Worm (Caenorhabditis elegans): ENCODE measurements around the gene asg-2.

DNA sequence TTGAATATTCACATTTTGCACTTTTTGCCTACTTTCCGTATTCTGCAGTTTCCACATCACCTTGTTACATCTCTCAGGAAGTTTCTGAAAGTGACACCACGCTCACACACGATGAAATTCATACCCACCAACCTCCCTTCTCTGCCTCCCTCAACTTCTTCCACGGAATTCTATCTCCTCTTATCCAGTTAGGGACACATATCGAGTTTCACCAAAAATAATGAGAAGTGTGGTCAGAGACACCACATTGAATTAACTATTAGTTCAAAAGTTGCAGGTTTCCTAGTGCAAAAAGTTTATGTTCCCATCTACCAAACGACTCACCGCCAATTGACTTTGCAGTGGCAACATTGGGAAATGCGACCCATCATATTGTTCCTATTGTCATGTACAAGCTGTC, 9.4 kb downstream of the asg-2 start:
- TF ChIP-seq tbx-2 (tag; optimal IDR thresholded peaks at IDR 0.05) (no peak), nhr-84 (tag; optimal IDR thresholded peaks at IDR 0.05) (no peak), snpc-4 (tag; optimal IDR thresholded peaks at IDR 0.05) (no peak), ama-1 (optimal IDR thresholded peaks at IDR 0.05) (no peak), lin-13 (GFP tag; optimal IDR thresholded peaks at IDR 0.05) (no peak), grh-1 (GFP tag; IDR thresholded peaks at IDR 0.05) (no peak), ztf-11 (tag; optimal IDR thresholded peaks at IDR 0.05) (no peak), unc-130 (tag; optimal IDR thresholded peaks at IDR 0.05) (no peak)
